Fruit fly (Drosophila melanogaster) whole organism, embryonic: ENCODE results near the gene CG32023.

Experiments used
- Ada2b ChIP-seq: fragments of 200-800 bp; sonication (Bioruptor generic); IDR thresholded peaks from 2 replicates; pipeline ENCODE4 v1.3.6; 2022; ENCODE audit warnings: missing biosample characterization, missing genetic modification characterization
- Atf3 ChIP-seq: fragments of 200-800 bp; sonication (Bioruptor generic); optimal IDR thresholded peaks from 3 replicates; lab custom pipeline; 2016; ENCODE audit warnings: missing biosample characterization, missing genetic modification characterization
- CG10565 ChIP-seq: fragments of 200-800 bp; sonication (Bioruptor generic); optimal IDR thresholded peaks from 3 replicates; lab custom pipeline; 2016; ENCODE audit warnings: missing biosample characterization, mild to moderate bottlenecking, missing genetic modification characterization
- CG13123 ChIP-seq: fragments of 200-800 bp; sonication (Bioruptor generic); optimal IDR thresholded peaks from 2 replicates; lab custom pipeline; 2016; ENCODE audit warnings: missing biosample characterization, missing genetic modification characterization
- CG17186 ChIP-seq: fragments of 200-800 bp; sonication (Bioruptor generic); optimal IDR thresholded peaks from 3 replicates; lab custom pipeline; 2017; ENCODE audit warnings: missing biosample characterization, missing genetic modification reagents, missing genetic modification characterization
- CG17385 ChIP-seq: fragments of 200-800 bp; sonication (Bioruptor generic); optimal IDR thresholded peaks from 3 replicates; lab custom pipeline; 2018; ENCODE audit warnings: missing biosample characterization, mild to moderate bottlenecking, missing genetic modification characterization
- CG17612 ChIP-seq: fragments of 200-800 bp; sonication (Bioruptor generic); IDR thresholded peaks from 2 replicates; pipeline ENCODE4 v1.3.6; 2022; ENCODE audit warnings: missing biosample characterization, missing genetic modification characterization
- CG18619 ChIP-seq: fragments of 200-800 bp; sonication (Bioruptor generic); optimal IDR thresholded peaks from 3 replicates; lab custom pipeline; 2017; ENCODE audit warnings: missing biosample characterization, mild to moderate bottlenecking, missing genetic modification characterization
- CG2120 ChIP-seq: fragments of 200-800 bp; sonication (Bioruptor generic); optimal IDR thresholded peaks from 3 replicates; lab custom pipeline; 2016; ENCODE audit warnings: missing biosample characterization, missing genetic modification characterization
- CG2678 ChIP-seq: fragments of 200-800 bp; sonication (Bioruptor generic); optimal IDR thresholded peaks from 3 replicates; lab custom pipeline; 2019; ENCODE audit warnings: missing biosample characterization, mild to moderate bottlenecking, missing genetic modification characterization, moderate library complexity
- CG2875 ChIP-seq: fragments of 200-800 bp; sonication (Bioruptor generic); optimal IDR thresholded peaks from 2 replicates; lab custom pipeline; 2017; ENCODE audit warnings: missing biosample characterization, mild to moderate bottlenecking, missing genetic modification characterization, missing genetic modification reagents
- CG3281 ChIP-seq: fragments of 200-800 bp; sonication (Bioruptor generic); optimal IDR thresholded peaks from 3 replicates; lab custom pipeline; 2017; ENCODE audit warnings: missing biosample characterization, mild to moderate bottlenecking, missing genetic modification characterization
- CG3407 ChIP-seq: fragments of 200-800 bp; sonication (Bioruptor generic); optimal IDR thresholded peaks from 2 replicates; lab custom pipeline; 2018; ENCODE audit warnings: missing biosample characterization, mild to moderate bottlenecking, missing genetic modification characterization
- CG34422 ChIP-seq: fragments of 200-800 bp; sonication (Bioruptor generic); IDR thresholded peaks from 3 replicates; pipeline ENCODE4 v1.3.6; 2022; ENCODE audit warnings: missing biosample characterization, missing genetic modification characterization
- CG4617 ChIP-seq: fragments of 200-800 bp; sonication (Bioruptor generic); optimal IDR thresholded peaks from 3 replicates; lab custom pipeline; 2016; ENCODE audit warnings: missing biosample characterization, missing genetic modification characterization, borderline replicate concordance
- CG7372 ChIP-seq: fragments of 200-800 bp; sonication (Bioruptor generic); IDR thresholded peaks from 2 replicates; pipeline ENCODE4 v1.3.6; 2022; ENCODE audit warnings: missing biosample characterization, missing genetic modification characterization
- CG7786 ChIP-seq: fragments of 200-800 bp; sonication (Bioruptor generic); optimal IDR thresholded peaks from 2 replicates; lab custom pipeline; 2016; ENCODE audit warnings: missing biosample characterization, missing genetic modification characterization
- CG7987 ChIP-seq: fragments of 200-800 bp; sonication (Bioruptor generic); optimal IDR thresholded peaks from 2 replicates; lab custom pipeline; 2018; ENCODE audit warnings: missing biosample characterization, mild to moderate bottlenecking, missing genetic modification characterization, moderate library complexity
- CHES-1-like ChIP-seq: fragments of 200-800 bp; sonication (Bioruptor generic); optimal IDR thresholded peaks from 2 replicates; lab custom pipeline; 2016; ENCODE audit warnings: missing biosample characterization, missing genetic modification characterization
- Chrac-16 ChIP-seq: fragments of 200-800 bp; sonication (Bioruptor generic); optimal IDR thresholded peaks from 3 replicates; lab custom pipeline; 2016; ENCODE audit warnings: missing biosample characterization, missing genetic modification characterization
- Dp ChIP-seq: fragments of 200-800 bp; sonication (Bioruptor generic); optimal IDR thresholded peaks from 2 replicates; lab custom pipeline; 2018; ENCODE audit warnings: missing biosample characterization, mild to moderate bottlenecking, missing genetic modification characterization, moderate library complexity
- Dref ChIP-seq: fragments of 200-800 bp; sonication (Bioruptor generic); IDR thresholded peaks from 2 replicates; pipeline ENCODE4 v1.3.6; 2022; ENCODE audit warnings: missing biosample characterization, missing genetic modification characterization
- Hey ChIP-seq: fragments of 200-800 bp; sonication (Bioruptor generic); optimal IDR thresholded peaks from 3 replicates; lab custom pipeline; 2018; ENCODE audit warnings: missing biosample characterization, mild to moderate bottlenecking, missing genetic modification characterization
- MESR4 ChIP-seq: fragments of 200-800 bp; sonication (Bioruptor generic); optimal IDR thresholded peaks from 2 replicates; lab custom pipeline; 2018; ENCODE audit warnings: missing biosample characterization, mild to moderate bottlenecking, missing genetic modification characterization, moderate library complexity
- NFAT ChIP-seq: fragments of 200-800 bp; sonication (Bioruptor generic); IDR thresholded peaks from 2 replicates; pipeline ENCODE4 v1.3.6; 2022; ENCODE audit warnings: missing biosample characterization, missing genetic modification characterization
- Neu2 ChIP-seq: fragments of 200-800 bp; sonication (Bioruptor generic); optimal IDR thresholded peaks from 3 replicates; lab custom pipeline; 2016; ENCODE audit warnings: missing biosample characterization, missing genetic modification characterization, borderline replicate concordance
- Nf-YA ChIP-seq: fragments of 200-800 bp; sonication (Bioruptor generic); IDR thresholded peaks from 2 replicates; pipeline ENCODE4 v1.3.6; 2022; ENCODE audit warnings: missing biosample characterization, missing genetic modification characterization
- Nf-YC ChIP-seq: fragments of 200-800 bp; optimal IDR thresholded peaks from 3 replicates; lab custom pipeline; 2019; ENCODE audit warnings: missing biosample characterization, mild to moderate bottlenecking, missing genetic modification characterization, moderate library complexity
- Oli ChIP-seq: fragments of 200-800 bp; sonication (Bioruptor generic); optimal IDR thresholded peaks from 2 replicates; lab custom pipeline; 2018; ENCODE audit warnings: missing biosample characterization, mild to moderate bottlenecking, missing genetic modification characterization, moderate library complexity
- Ptx1 ChIP-seq: fragments of 200-800 bp; sonication (Bioruptor generic); IDR thresholded peaks from 2 replicates; pipeline ENCODE4 v1.3.6; 2022; ENCODE audit warnings: missing biosample characterization, missing genetic modification characterization
- Ravus ChIP-seq: fragments of 200-800 bp; sonication (Bioruptor generic); IDR thresholded peaks from 2 replicates; pipeline ENCODE4 v1.3.6; 2022; ENCODE audit warnings: missing biosample characterization, missing genetic modification characterization
- Sox102F ChIP-seq: fragments of 200-800 bp; sonication (Bioruptor generic); optimal IDR thresholded peaks from 2 replicates; lab custom pipeline; 2018; ENCODE audit warnings: missing biosample characterization, mild to moderate bottlenecking, missing genetic modification characterization, moderate library complexity
- Trl ChIP-seq, 3 experiments: fragments of >200 bp in 2 of 3; fragments of 200-800 bp in 1 of 3; sonication (Bioruptor generic) in 1 of 3; optimal IDR thresholded peaks; 2 replicates in 1 of 3; 3 replicates in 2 of 3; lab custom pipeline; 2016 to 2017; ENCODE audit warnings: missing biosample characterization in 1 of 3, missing genetic modification characterization in 1 of 3
- ap ChIP-seq: fragments of 200-800 bp; sonication (Bioruptor generic); IDR thresholded peaks from 2 replicates; pipeline ENCODE4 v1.3.6; 2022; ENCODE audit warnings: missing biosample characterization, missing genetic modification characterization
- ato ChIP-seq: fragments of 200-800 bp; sonication (Bioruptor generic); IDR thresholded peaks from 2 replicates; pipeline ENCODE4 v1.3.6; 2022; ENCODE audit warnings: missing biosample characterization, missing genetic modification characterization; ENCODE audit not compliant: partially characterized antibody
- btn ChIP-seq: fragments of 200-800 bp; sonication (Bioruptor generic); optimal IDR thresholded peaks from 2 replicates; lab custom pipeline; 2016; ENCODE audit warnings: missing biosample characterization, missing genetic modification characterization
- crc ChIP-seq: fragments of 200-800 bp; sonication (Bioruptor generic); optimal IDR thresholded peaks from 2 replicates; lab custom pipeline; 2016; ENCODE audit warnings: missing biosample characterization, missing genetic modification characterization
- danr ChIP-seq: fragments of 200-800 bp; sonication (Bioruptor generic); IDR thresholded peaks from 2 replicates; pipeline ENCODE4 v1.3.6; 2022; ENCODE audit warnings: missing biosample characterization, missing genetic modification characterization
- dm ChIP-seq: fragments of 200-800 bp; sonication (Bioruptor generic); optimal IDR thresholded peaks from 3 replicates; lab custom pipeline; 2016; ENCODE audit warnings: missing biosample characterization, missing genetic modification characterization
- dmrt11E ChIP-seq: fragments of 200-800 bp; sonication (Bioruptor generic); optimal IDR thresholded peaks from 3 replicates; lab custom pipeline; 2018; ENCODE audit warnings: missing biosample characterization, mild to moderate bottlenecking, missing genetic modification characterization, moderate library complexity
- knrl ChIP-seq: fragments of 200-800 bp; sonication (Bioruptor generic); IDR thresholded peaks from 3 replicates; pipeline ENCODE4 v1.3.6; 2022; ENCODE audit warnings: missing biosample characterization, missing genetic modification characterization; ENCODE audit not compliant: partially characterized antibody
- psq ChIP-seq: fragments of 200-800 bp; sonication (Bioruptor generic); optimal IDR thresholded peaks from 2 replicates; lab custom pipeline; 2017; ENCODE audit warnings: missing biosample characterization, missing genetic modification characterization
- ro ChIP-seq: fragments of 200-800 bp; sonication (Bioruptor generic); IDR thresholded peaks from 2 replicates; pipeline ENCODE4 v1.3.6; 2022; ENCODE audit warnings: missing biosample characterization, missing genetic modification characterization
- seq ChIP-seq: fragments of 200-800 bp; sonication (Bioruptor generic); IDR thresholded peaks from 2 replicates; pipeline ENCODE4 v1.3.6; 2022; ENCODE audit warnings: missing biosample characterization, missing genetic modification characterization
- stc ChIP-seq: fragments of 200-800 bp; sonication (Bioruptor generic); IDR thresholded peaks from 2 replicates; pipeline ENCODE4 v1.3.6; 2022; ENCODE audit warnings: missing biosample characterization, missing genetic modification characterization
- unc-4 ChIP-seq: fragments of 200-800 bp; sonication (Bioruptor generic); IDR thresholded peaks from 2 replicates; pipeline ENCODE4 v1.3.6; 2022; ENCODE audit warnings: missing biosample characterization, missing genetic modification characterization; ENCODE audit not compliant: partially characterized antibody
- usp ChIP-seq: fragments of >200 bp; optimal IDR thresholded peaks from 2 replicates; lab custom pipeline; 2017; ENCODE audit warnings: missing biosample characterization, missing genetic modification characterization
- vvl ChIP-seq: fragments of 200-800 bp; sonication (Bioruptor generic); IDR thresholded peaks from 2 replicates; pipeline ENCODE4 v1.3.6; 2022; ENCODE audit warnings: missing biosample characterization, missing genetic modification characterization
- wek ChIP-seq: fragments of 200-800 bp; sonication (Bioruptor generic); optimal IDR thresholded peaks from 3 replicates; lab custom pipeline; 2018; ENCODE audit warnings: missing biosample characterization, mild to moderate bottlenecking, missing genetic modification characterization, moderate library complexity
- wor ChIP-seq: fragments of 200-800 bp; sonication (Bioruptor generic); IDR thresholded peaks from 2 replicates; pipeline ENCODE4 v1.3.6; 2022; ENCODE audit warnings: missing biosample characterization, missing genetic modification characterization
- zen2 ChIP-seq: fragments of 200-800 bp; sonication (Bioruptor generic); IDR thresholded peaks from 3 replicates; pipeline ENCODE4 v1.3.6; 2022; ENCODE audit warnings: missing biosample characterization, missing genetic modification characterization; ENCODE audit not compliant: partially characterized antibody

CG32023 gene

DNA sequence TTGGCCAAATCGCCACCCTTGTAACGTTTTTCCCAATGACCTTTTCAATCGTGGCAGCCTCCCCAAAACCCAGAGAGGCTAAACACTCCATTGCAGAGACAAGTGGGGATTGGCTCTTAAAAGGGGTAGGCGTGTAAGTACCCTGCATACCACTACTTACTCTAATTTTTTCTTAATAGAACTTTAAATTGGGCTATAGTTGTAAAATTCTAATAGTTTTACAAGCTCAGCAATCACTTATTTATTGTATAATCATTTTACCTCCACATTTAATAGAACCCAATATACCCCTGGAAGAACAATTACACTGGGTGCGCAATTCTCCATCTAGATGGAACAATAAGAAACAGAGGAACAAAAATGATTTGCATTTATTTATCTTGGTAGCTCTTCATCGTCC, 37.8 kb upstream of the CG32023 start (continued):
- TF ChIP-seq wor (GFP tag; lab: Robert Waterston, UW) = peak; percentile 55
- peak; percentile 88 for TF ChIP-seq vvl (GFP tag; lab: Robert Waterston, UW)
- 0 out of 2 replicates have a peak, but pooled peaks have one; percentile 18 for TF ChIP-seq Ravus (GFP tag; lab: Robert Waterston, UW)
- peak; percentile 66 for TF ChIP-seq CG18619 (GFP tag; lab: Kevin White, UChicago)
- TF ChIP-seq CG2120 = peak; percentile 86
- peak; percentile 78 for TF ChIP-seq Ada2b (GFP tag; lab: Robert Waterston, UW)
- TF ChIP-seq Hey (tag; lab: Kevin White, UChicago) = no peak
- TF ChIP-seq CG10565 (GFP tag; lab: Kevin White, UChicago) = no peak
- TF ChIP-seq dm (GFP tag; lab: Kevin White, UChicago) = peak; percentile 25
- TF ChIP-seq crc (GFP tag; lab: Kevin White, UChicago) = peak; percentile 60
- TF ChIP-seq MESR4 (GFP tag; lab: Kevin White, UChicago) = no peak
- no peak for TF ChIP-seq ro (GFP tag; lab: Robert Waterston, UW)
- peak; percentile 84 for TF ChIP-seq stc
- peak; percentile 78 for TF ChIP-seq seq (GFP tag; lab: Robert Waterston, UW)
- no peak for TF ChIP-seq zen2
- no peak for TF ChIP-seq Nf-YC (tag; lab: Kevin White, UChicago)
- TF ChIP-seq Ptx1 (GFP tag; lab: Robert Waterston, UW) = peak; percentile 85
- peak; percentile 62 for TF ChIP-seq dmrt11E (tag; lab: Kevin White, UChicago)
- TF ChIP-seq CG7372 (GFP tag; lab: Robert Waterston, UW) = peak; percentile 73
- no peak for TF ChIP-seq Trl (optimal IDR thresholded peaks at IDR 0.05; lab: Kevin White, UChicago)
- TF ChIP-seq Trl (GFP tag; optimal IDR thresholded peaks at IDR 0.05; lab: Kevin White, UChicago) = peak; percentile 60
- no peak for TF ChIP-seq CG13123 (GFP tag; lab: Kevin White, UChicago)
- peak; percentile 67 for TF ChIP-seq CG17385
- TF ChIP-seq Neu2 = no peak
- TF ChIP-seq CG3407 (GFP tag; lab: Kevin White, UChicago) = no peak
- no peak for TF ChIP-seq CG17186 (GFP tag; lab: Kevin White, UChicago)
- TF ChIP-seq CG3281 (GFP tag; lab: Kevin White, UChicago) = peak; percentile 75
- TF ChIP-seq CG34422 (GFP tag; lab: Robert Waterston, UW) = peak; percentile 69; the same call in 1 of the 3 replicates
- peak; percentile 88 for TF ChIP-seq CG2678 (tag; lab: Kevin White, UChicago)
- 0 out of 2 replicates have a peak, but pooled peaks have one; percentile 45 for TF ChIP-seq Nf-YA (GFP tag; lab: Robert Waterston, UW)
- TF ChIP-seq Sox102F = peak; percentile 78
- no peak for TF ChIP-seq ato
- TF ChIP-seq knrl (GFP tag; lab: Robert Waterston, UW) = no peak
- no peak for TF ChIP-seq usp (GFP tag; lab: Kevin White, UChicago)
- TF ChIP-seq danr (GFP tag; lab: Robert Waterston, UW) = no peak
- peak; percentile 45; the same call in 1 of the 2 replicates for TF ChIP-seq NFAT
- peak; percentile 24 for TF ChIP-seq CG7987 (GFP tag; lab: Kevin White, UChicago)
- TF ChIP-seq btn (GFP tag; lab: Kevin White, UChicago) = peak; percentile 31
- TF ChIP-seq CHES-1-like = peak; percentile 17
- TF ChIP-seq CG4617 (GFP tag; lab: Kevin White, UChicago) = no peak
- TF ChIP-seq Oli (tag; lab: Kevin White, UChicago) = peak; percentile 83
- TF ChIP-seq unc-4 (GFP tag; lab: Robert Waterston, UW) = no peak
- TF ChIP-seq Dref (GFP tag; lab: Robert Waterston, UW) = no peak
- TF ChIP-seq CG17612 (GFP tag; lab: Robert Waterston, UW) = peak; percentile 51; the same call in 1 of the 2 replicates
- peak; percentile 69 for TF ChIP-seq Chrac-16 (GFP tag; lab: Kevin White, UChicago)
- peak; percentile 33 for TF ChIP-seq Atf3 (GFP tag; lab: Kevin White, UChicago)
- TF ChIP-seq wek (GFP tag; lab: Kevin White, UChicago) = peak; percentile 24
- TF ChIP-seq Dp (GFP tag; lab: Kevin White, UChicago) = no peak
- peak; percentile 42 for TF ChIP-seq CG2875
- TF ChIP-seq ap (GFP tag; lab: Robert Waterston, UW) = no peak
- TF ChIP-seq psq (GFP tag; lab: Kevin White, UChicago) = no peak
- peak; percentile 61 for TF ChIP-seq CG7786 (GFP tag; lab: Kevin White, UChicago)
